Worm (Caenorhabditis elegans): Measurements from ENCODE around the gene Y82E9BL.6.
"Not testable (repeated sequence)": the region's sequence is repeated elsewhere in the genome, so short reads cannot be mapped to it uniquely, and the experiment has no call there.

- TF ChIP-seq klf-2 (GFP tag; conservative IDR thresholded peaks at IDR 0.05); ref-1 (GFP tag; conservative IDR thresholded peaks at IDR 0.05); ztf-29 (GFP tag; IDR thresholded peaks at IDR 0.05); med-1 (GFP tag; optimal IDR thresholded peaks at IDR 0.05; ENCODE audit: insufficient read depth); flt-1 (GFP tag; IDR thresholded peaks at IDR 0.05); T22C8.4 (GFP tag; IDR thresholded peaks at IDR 0.05); cog-1 (tag; optimal IDR thresholded peaks at IDR 0.05); ztf-23 (GFP tag; IDR thresholded peaks at IDR 0.05): not testable (repeated sequence)
These were observed 32.3 kb upstream of the Y82E9BL.6 start, which contains the start of gene pals-40 for ce11 chrIII:1377903-1378302.
